Worm (Caenorhabditis elegans) whole organism, early embryonic: ENCODE data around the gene Y57G11C.36.

Experiments
- B0310.2 ChIP-seq: sonication (generic microtip); optimal IDR thresholded peaks from 2 replicates; lab custom pipeline; 2016; ENCODE audit warnings: mild to moderate bottlenecking, missing genetic modification characterization, missing compliant biosample characterization
- F13C5.2 ChIP-seq: sonication (generic microtip); optimal IDR thresholded peaks from 2 replicates; lab custom pipeline; 2017; ENCODE audit warnings: mild to moderate bottlenecking, missing genetic modification characterization, inconsistent platforms, missing compliant biosample characterization
- aly-1 ChIP-seq: sonication (generic microtip); optimal IDR thresholded peaks from 2 replicates; lab custom pipeline; 2016; ENCODE audit warnings: missing genetic modification characterization, missing compliant biosample characterization
- ama-1 ChIP-seq: fragments of 150-350 bp; optimal IDR thresholded peaks from 2 replicates; lab custom pipeline; 2014
- ceh-13 ChIP-seq: fragments of 200-800 bp; sonication (Bioruptor generic); optimal IDR thresholded peaks from 2 replicates; lab custom pipeline; 2018; ENCODE audit warnings: mild to moderate bottlenecking, missing genetic modification characterization, missing compliant biosample characterization
- ceh-36 ChIP-seq: sonication (generic microtip); optimal IDR thresholded peaks from 2 replicates; lab custom pipeline; 2016; ENCODE audit warnings: missing genetic modification characterization, inconsistent platforms, missing compliant biosample characterization
- ets-7 ChIP-seq: sonication (generic microtip); optimal IDR thresholded peaks from 2 replicates; lab custom pipeline; 2016; ENCODE audit warnings: missing genotype, missing genetic modification characterization, missing compliant biosample characterization
- flt-1 ChIP-seq: fragments of 200-800 bp; sonication (Bioruptor generic); IDR thresholded peaks from 2 replicates; pipeline ENCODE4 v1.3.6; 2022; ENCODE audit warnings: missing genetic modification characterization, missing compliant biosample characterization
- hmbx-1 ChIP-seq: sonication (generic microtip); optimal IDR thresholded peaks from 2 replicates; lab custom pipeline; 2016; ENCODE audit warnings: mild to moderate bottlenecking, missing genetic modification characterization, missing compliant biosample characterization
- hmg-4 ChIP-seq: fragments of 200-800 bp; sonication (Bioruptor generic); optimal IDR thresholded peaks from 2 replicates; lab custom pipeline; 2018; ENCODE audit warnings: mild to moderate bottlenecking, missing genetic modification characterization, missing compliant biosample characterization
- hnd-1 ChIP-seq: sonication (generic microtip); optimal IDR thresholded peaks from 2 replicates; lab custom pipeline; 2016; ENCODE audit warnings: missing genetic modification characterization, missing compliant biosample characterization
- pes-1 ChIP-seq: fragments of 200-800 bp; sonication (Bioruptor generic); IDR thresholded peaks from 2 replicates; pipeline ENCODE4 v1.3.6; 2022; ENCODE audit warnings: missing genetic modification reagents, missing genetic modification characterization, missing compliant biosample characterization
- scrt-1 ChIP-seq: fragments of 200-800 bp; sonication (Bioruptor generic); IDR thresholded peaks from 2 replicates; pipeline ENCODE4 v1.3.6; 2022; ENCODE audit warnings: missing genetic modification characterization, missing compliant biosample characterization
- sea-1 ChIP-seq: fragments of 200-800 bp; sonication (Bioruptor generic); conservative IDR thresholded peaks from 2 replicates; pipeline ENCODE4 v1.3.6; 2022; ENCODE audit warnings: missing genetic modification characterization, missing compliant biosample characterization
- tbx-11 ChIP-seq: fragments of 200-800 bp; sonication (Bioruptor generic); IDR thresholded peaks from 2 replicates; pipeline ENCODE4 v1.3.6; 2022; ENCODE audit warnings: missing genetic modification characterization, missing compliant biosample characterization
- tbx-37 ChIP-seq: fragments of 200-800 bp; sonication (Bioruptor generic); conservative IDR thresholded peaks from 2 replicates; pipeline ENCODE4 v1.3.6; 2022; ENCODE audit warnings: missing genetic modification reagents, missing genetic modification characterization, missing compliant biosample characterization
- tra-4 ChIP-seq: sonication (generic microtip); optimal IDR thresholded peaks from 2 replicates; lab custom pipeline; 2017; ENCODE audit warnings: missing genetic modification characterization, missing compliant biosample characterization

Y57G11C.36 gene

ce11 chrIV:14797849-14798248, 24.3 kb upstream of the Y57G11C.36 start, which contains the start of gene arl-8:
arl-8 (plus strand) TSS chrIV:14798149.
- no peak for TF ChIP-seq B0310.2

ce11 chrIV:14797354-14797753, 23.8 kb upstream of the Y57G11C.36 start, which contains the start of the genes Y57G11C.1147 and nuo-3:
Y57G11C.1147 (minus strand) TSS chrIV:14797514.
nuo-3 (minus strand) TSS chrIV:14797544.
- TF ChIP-seq ceh-36 (tag; lab: Kevin White, UChicago): no peak
- no peak for TF ChIP-seq tbx-37
- no peak for TF ChIP-seq tra-4 (tag; lab: Kevin White, UChicago)
- TF ChIP-seq ama-1 (lab: Kevin White, UChicago): no peak
- TF ChIP-seq tbx-11 (GFP tag; lab: Robert Waterston, UW): no peak
- no peak for TF ChIP-seq pes-1 (GFP tag; lab: Robert Waterston, UW)
- TF ChIP-seq ets-7: no peak

- TF ChIP-seq sea-1 (GFP tag; lab: Robert Waterston, UW) (no peak), aly-1 (no peak), hmg-4 (no peak), flt-1 (no peak), F13C5.2 (tag; lab: Kevin White, UChicago) (no peak), ama-1 (lab: Kevin White, UChicago) (no peak), hmbx-1 (tag; lab: Kevin White, UChicago) (no peak), hnd-1 (tag; lab: Kevin White, UChicago) (no peak), ceh-13 (GFP tag; lab: Kevin White, UChicago) (no peak), tbx-11 (GFP tag; lab: Robert Waterston, UW) (no peak), pes-1 (GFP tag; lab: Robert Waterston, UW) (no peak), tra-4 (tag; lab: Kevin White, UChicago) (no peak), B0310.2 (no peak), scrt-1 (GFP tag; lab: Robert Waterston, UW) (no peak)
Observed at ce11 chrIV:14795918-14796488, 22.4 kb upstream of the Y57G11C.36 start, which contains the start of gene coq-3. coq-3 (minus strand) TSS chrIV:14796324.

ce11 chrIV:14793900-14794624, 20.5 kb upstream of the Y57G11C.36 start:
- TF ChIP-seq hmg-4 (peak; percentile 16), ets-7 (no peak), hmbx-1 (tag; lab: Kevin White, UChicago) (no peak), ceh-36 (tag; lab: Kevin White, UChicago) (no peak), scrt-1 (GFP tag; lab: Robert Waterston, UW) (no peak)

ce11 chrIV:14792602-14793232, 19.1 kb upstream of the Y57G11C.36 start, which contains the start of gene gdi-1:
gdi-1 (minus strand) TSS chrIV:14792887.
- TF ChIP-seq F13C5.2 (tag; lab: Kevin White, UChicago): no peak
- no peak for TF ChIP-seq tbx-37

- TF ChIP-seq hmg-4 (no peak), ceh-13 (GFP tag; lab: Kevin White, UChicago) (no peak), ceh-36 (tag; lab: Kevin White, UChicago) (no peak)
Observed at ce11 chrIV:14790579-14790978, 17.0 kb upstream of the Y57G11C.36 start.

- TF ChIP-seq ceh-13 (GFP tag; lab: Kevin White, UChicago) (no peak), scrt-1 (GFP tag; lab: Robert Waterston, UW) (no peak), hmg-4 (no peak), hmbx-1 (tag; lab: Kevin White, UChicago) (no peak), tra-4 (tag; lab: Kevin White, UChicago) (no peak), hnd-1 (tag; lab: Kevin White, UChicago) (no peak), sea-1 (GFP tag; lab: Robert Waterston, UW) (no peak), ama-1 (lab: Kevin White, UChicago) (no peak), ceh-36 (tag; lab: Kevin White, UChicago) (no peak), pes-1 (GFP tag; lab: Robert Waterston, UW) (no peak)
Observed at ce11 chrIV:14786374-14787136, 13.0 kb upstream of the Y57G11C.36 start, which contains the start of gene melo-1. melo-1 (plus strand) TSS chrIV:14787031.

- no peak for TF ChIP-seq scrt-1 (GFP tag; lab: Robert Waterston, UW)
- TF ChIP-seq hnd-1 (tag; lab: Kevin White, UChicago): no peak
- no peak for TF ChIP-seq hmg-4
- no peak for TF ChIP-seq flt-1
- no peak for TF ChIP-seq ceh-36 (tag; lab: Kevin White, UChicago)
- TF ChIP-seq ceh-13 (GFP tag; lab: Kevin White, UChicago): no peak
- TF ChIP-seq aly-1: no peak
- TF ChIP-seq pes-1 (GFP tag; lab: Robert Waterston, UW): no peak
- TF ChIP-seq ets-7: no peak
- TF ChIP-seq B0310.2: no peak
- no peak for TF ChIP-seq tbx-11 (GFP tag; lab: Robert Waterston, UW)
- TF ChIP-seq tra-4 (tag; lab: Kevin White, UChicago): no peak
- no peak for TF ChIP-seq ama-1 (lab: Kevin White, UChicago)
- TF ChIP-seq sea-1 (GFP tag; lab: Robert Waterston, UW): no peak
- TF ChIP-seq hmbx-1 (tag; lab: Kevin White, UChicago): no peak
- no peak for TF ChIP-seq F13C5.2 (tag; lab: Kevin White, UChicago)
- no peak for TF ChIP-seq tbx-37
Observed at ce11 chrIV:14784481-14784880, 10.9 kb upstream of the Y57G11C.36 start, which contains the start of gene nlp-56. nlp-56 (minus strand) TSS chrIV:14784737.
